Fruit fly (Drosophila melanogaster): ENCODE data around the gene CG14864.

- TF ChIP-seq cic (GFP tag; optimal IDR thresholded peaks at IDR 0.05) (no peak), kay (GFP tag; ENCODE audit: borderline replicate concordance) (no peak), Crg-1 (GFP tag; optimal IDR thresholded peaks at IDR 0.05) (no peak)
Observed at dm6 chr3R:15268426-15268825, at the start of gene CG14864, which contains the start of gene Zip88E.
